Worm (Caenorhabditis elegans) whole organism, L2 larva: Measurements from ENCODE around the gene C24D10.2.
A peak's percentile ranks its signal among the peaks of the same experiment; 100 is the strongest.
"Not testable (repeated sequence)": the region's sequence is repeated elsewhere in the genome, so short reads cannot be mapped to it uniquely, and the experiment has no call there.

ENCODE experiments used
- C34F6.9 ChIP-seq: fragments of 150-350 bp; optimal IDR thresholded peaks from 2 replicates; lab custom pipeline; 2014; ENCODE audit warnings: missing biosample characterization, missing genetic modification characterization
- R02D3.7 ChIP-seq: fragments of 150-350 bp; optimal IDR thresholded peaks from 2 replicates; lab custom pipeline; 2014; ENCODE audit warnings: missing biosample characterization, missing genetic modification characterization
- Y55F3AM.14 ChIP-seq: fragments of 200-800 bp; sonication (Bioruptor generic); optimal IDR thresholded peaks from 2 replicates; lab custom pipeline; 2018; ENCODE audit warnings: mild to moderate bottlenecking, missing genetic modification characterization, missing compliant biosample characterization
- ZK546.5 ChIP-seq: sonication (generic microtip); optimal IDR thresholded peaks from 2 replicates; lab custom pipeline; 2017; ENCODE audit warnings: missing biosample characterization, missing genetic modification characterization
- alr-1 ChIP-seq: fragments of 150-350 bp; optimal IDR thresholded peaks from 2 replicates; lab custom pipeline; 2014; ENCODE audit warnings: missing biosample characterization, missing genetic modification characterization
- aly-2 ChIP-seq: fragments of 150-350 bp; optimal IDR thresholded peaks from 2 replicates; lab custom pipeline; 2014; ENCODE audit warnings: missing biosample characterization, missing genetic modification characterization
- ama-1 ChIP-seq: fragments of 150-350 bp; optimal IDR thresholded peaks from 2 replicates; lab custom pipeline; 2018; ENCODE audit warnings: inconsistent platforms
- ceh-82 ChIP-seq: fragments of 150-350 bp; optimal IDR thresholded peaks from 2 replicates; lab custom pipeline; 2014; ENCODE audit warnings: missing biosample characterization, missing genetic modification characterization
- crh-2 ChIP-seq: sonication (generic microtip); optimal IDR thresholded peaks from 2 replicates; lab custom pipeline; 2017; ENCODE audit warnings: missing biosample characterization, missing genetic modification characterization
- dmd-4 ChIP-seq: sonication (generic microtip); optimal IDR thresholded peaks from 2 replicates; lab custom pipeline; 2017; ENCODE audit warnings: missing biosample characterization, missing genetic modification characterization
- egl-27 ChIP-seq: sonication (generic microtip); optimal IDR thresholded peaks from 3 replicates; lab custom pipeline; 2017; ENCODE audit warnings: missing biosample characterization, missing genetic modification reagents, missing genetic modification characterization
- elt-1 ChIP-seq: fragments of 150-350 bp; optimal IDR thresholded peaks from 2 replicates; lab custom pipeline; 2014; ENCODE audit warnings: missing biosample characterization, missing genetic modification characterization
- gmeb-1 ChIP-seq: fragments of 150-350 bp; optimal IDR thresholded peaks from 2 replicates; lab custom pipeline; 2014; ENCODE audit warnings: missing biosample characterization, missing genetic modification characterization
- lin-13 ChIP-seq: fragments of 150-350 bp; optimal IDR thresholded peaks from 2 replicates; lab custom pipeline; 2014; ENCODE audit warnings: missing biosample characterization, missing genetic modification reagents, missing genetic modification characterization
- lin-39 ChIP-seq: fragments of 150-350 bp; optimal IDR thresholded peaks from 2 replicates; lab custom pipeline; 2014; ENCODE audit warnings: missing biosample characterization, missing genetic modification reagents, missing genetic modification characterization
- lsy-2 ChIP-seq, 2 experiments: fragments of 150-350 bp in 1 of 2; sonication (generic microtip) in 1 of 2; optimal IDR thresholded peaks; 2 replicates each; lab custom pipeline; 2014 to 2017; ENCODE audit warnings: missing biosample characterization in 2 of 2, missing genetic modification characterization in 2 of 2
- mab-5 ChIP-seq: fragments of 150-350 bp; optimal IDR thresholded peaks from 2 replicates; lab custom pipeline; 2014; ENCODE audit warnings: missing biosample characterization, missing genetic modification characterization
- mdl-1 ChIP-seq, 2 experiments: fragments of 150-350 bp in 1 of 2; sonication (generic microtip) in 1 of 2; optimal IDR thresholded peaks; 2 replicates each; lab custom pipeline; 2017; ENCODE audit warnings: missing biosample characterization in 2 of 2, missing genetic modification characterization in 2 of 2
- nhr-10 ChIP-seq: sonication (generic microtip); optimal IDR thresholded peaks from 2 replicates; lab custom pipeline; 2017; ENCODE audit warnings: missing biosample characterization, missing genetic modification characterization
- nhr-12 ChIP-seq: fragments of 150-350 bp; optimal IDR thresholded peaks from 2 replicates; lab custom pipeline; 2014; ENCODE audit warnings: missing biosample characterization, missing genetic modification characterization
- nhr-129 ChIP-seq: fragments of 150-350 bp; optimal IDR thresholded peaks from 2 replicates; lab custom pipeline; 2014; ENCODE audit warnings: missing biosample characterization, missing genetic modification characterization
- nhr-23 ChIP-seq: fragments of 150-350 bp; optimal IDR thresholded peaks from 2 replicates; lab custom pipeline; 2014; ENCODE audit warnings: missing biosample characterization, missing genetic modification reagents, missing genetic modification characterization
- nhr-25 ChIP-seq: fragments of 150-350 bp; sonication (generic microtip); optimal IDR thresholded peaks from 3 replicates; lab custom pipeline; 2014; ENCODE audit warnings: missing biosample characterization, missing genetic modification characterization
- nhr-77 ChIP-seq: fragments of 150-350 bp; optimal IDR thresholded peaks from 2 replicates; lab custom pipeline; 2014; ENCODE audit warnings: missing biosample characterization, missing genetic modification characterization
- sem-4 ChIP-seq: fragments of 150-350 bp; optimal IDR thresholded peaks from 2 replicates; lab custom pipeline; 2014; ENCODE audit warnings: missing biosample characterization, missing genetic modification reagents, missing genetic modification characterization
- sma-3 ChIP-seq: sonication (generic microtip); optimal IDR thresholded peaks from 2 replicates; lab custom pipeline; 2016; ENCODE audit warnings: missing genetic modification reagents, missing genetic modification characterization, missing compliant biosample characterization
- sma-9 ChIP-seq, 2 experiments: fragments of 150-350 bp in 1 of 2; sonication (generic microtip) in 1 of 2; optimal IDR thresholded peaks; 2 replicates each; lab custom pipeline; 2014 to 2016; ENCODE audit warnings: missing genetic modification characterization in 2 of 2, mild to moderate bottlenecking in 1 of 2, missing biosample characterization in 1 of 2, missing compliant biosample characterization in 1 of 2, missing genetic modification reagents in 1 of 2, moderate library complexity in 1 of 2
- unc-39 ChIP-seq: fragments of 150-350 bp; optimal IDR thresholded peaks from 2 replicates; lab custom pipeline; 2014; ENCODE audit warnings: missing biosample characterization, missing genetic modification characterization
- unc-55 ChIP-seq: fragments of 150-350 bp; sonication (generic microtip); optimal IDR thresholded peaks from 3 replicates; lab custom pipeline; 2014; ENCODE audit warnings: missing biosample characterization, missing genetic modification reagents, missing genetic modification characterization
- unc-62 ChIP-seq: fragments of 150-350 bp; optimal IDR thresholded peaks from 2 replicates; lab custom pipeline; 2014; ENCODE audit warnings: missing biosample characterization, missing genetic modification reagents, missing genetic modification characterization
- ztf-1 ChIP-seq: fragments of 200-800 bp; sonication (Bioruptor generic); conservative IDR thresholded peaks from 2 replicates; pipeline ENCODE4 v1.3.6; 2022; ENCODE audit warnings: missing genetic modification characterization, missing compliant biosample characterization

Gene C24D10.2

DNA sequence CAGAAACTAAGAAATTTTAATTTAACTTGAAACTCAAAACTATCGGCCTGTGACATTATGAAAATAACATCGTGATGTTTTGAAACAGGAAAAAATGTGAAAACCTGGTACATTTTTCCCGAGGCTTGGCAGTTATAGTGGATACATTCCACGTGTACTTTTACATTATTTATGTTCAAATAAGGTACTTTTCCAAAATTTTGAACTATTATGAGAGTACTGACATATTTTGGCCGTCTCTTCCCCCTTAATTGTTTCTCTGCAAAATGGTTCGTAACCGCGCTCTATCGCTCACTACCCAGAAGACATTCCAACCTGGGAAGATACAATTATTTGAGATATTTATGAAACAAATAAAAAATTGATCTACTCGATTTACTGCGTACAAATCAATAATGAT, 13.3 kb upstream of the C24D10.2 start, which contains the start of gene C24D10.5:
TSS of gene C24D10.5 (plus strand) at position 301 of the 400 bp plus-strand sequence.
- no peak for TF ChIP-seq ZK546.5 (tag; lab: Kevin White, UChicago)
- TF ChIP-seq elt-1: no peak
- no peak for TF ChIP-seq R02D3.7 (tag; lab: Kevin White, UChicago)
- no peak for TF ChIP-seq egl-27 (tag; lab: Kevin White, UChicago)
- TF ChIP-seq sem-4 (tag; lab: Kevin White, UChicago): no peak

DNA sequence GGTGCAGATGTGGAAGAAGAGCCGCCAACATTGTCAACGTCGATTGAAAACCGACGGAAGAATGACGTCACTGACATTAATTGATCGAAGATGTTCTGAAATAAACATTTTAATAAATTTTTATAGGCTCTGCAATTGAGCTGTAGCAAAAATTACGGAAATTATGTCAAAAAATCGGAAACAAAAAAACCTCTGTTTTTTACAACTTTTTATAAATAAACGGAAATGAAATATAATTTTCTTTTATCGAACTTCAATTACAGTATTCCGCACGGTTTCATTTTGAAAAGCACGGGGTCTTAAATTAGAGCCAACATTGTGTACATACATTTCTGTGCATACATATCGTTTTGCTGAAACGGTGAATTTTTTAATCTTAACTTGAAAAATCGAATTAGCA, 10.7 kb upstream of the C24D10.2 start, which contains the start of gene soc-2:
TSS of gene soc-2 (minus strand) at position 101 of the 400 bp plus-strand sequence.
- TF ChIP-seq lin-13 (no peak), lin-39 (tag; lab: Kevin White, UChicago) (no peak)

DNA sequence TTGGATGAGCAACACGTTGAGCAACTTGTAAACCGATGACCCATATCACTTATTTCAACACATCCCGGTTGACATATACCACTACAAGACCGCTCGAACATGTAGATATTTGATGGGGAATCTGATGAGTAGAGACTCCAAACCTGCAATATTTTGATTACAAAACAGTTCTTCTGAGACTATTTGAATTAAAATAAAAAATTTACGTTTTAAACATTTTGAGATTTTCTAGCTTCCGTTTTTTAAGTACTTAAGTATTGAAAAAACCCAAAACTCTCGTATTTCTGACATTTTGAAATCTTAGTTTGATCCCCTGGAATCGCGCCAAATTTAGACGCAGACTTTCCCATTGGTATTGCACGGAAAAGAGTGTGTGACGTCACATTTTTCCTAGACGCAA, 5.9 kb upstream of the C24D10.2 start, which contains the start of gene C24D10.49:
TSS of gene C24D10.49 (minus strand) at position 101 of the 400 bp plus-strand sequence.
- no peak for TF ChIP-seq nhr-10 (tag; lab: Kevin White, UChicago)
- TF ChIP-seq nhr-23 (tag; lab: Kevin White, UChicago): no peak
- TF ChIP-seq nhr-129 (tag; lab: Kevin White, UChicago): no peak
- TF ChIP-seq mab-5 (tag; lab: Kevin White, UChicago): no peak
- TF ChIP-seq crh-2: no peak
- TF ChIP-seq dmd-4 (tag; lab: Kevin White, UChicago): no peak
- TF ChIP-seq, all 48 proteins: peak for 0

DNA sequence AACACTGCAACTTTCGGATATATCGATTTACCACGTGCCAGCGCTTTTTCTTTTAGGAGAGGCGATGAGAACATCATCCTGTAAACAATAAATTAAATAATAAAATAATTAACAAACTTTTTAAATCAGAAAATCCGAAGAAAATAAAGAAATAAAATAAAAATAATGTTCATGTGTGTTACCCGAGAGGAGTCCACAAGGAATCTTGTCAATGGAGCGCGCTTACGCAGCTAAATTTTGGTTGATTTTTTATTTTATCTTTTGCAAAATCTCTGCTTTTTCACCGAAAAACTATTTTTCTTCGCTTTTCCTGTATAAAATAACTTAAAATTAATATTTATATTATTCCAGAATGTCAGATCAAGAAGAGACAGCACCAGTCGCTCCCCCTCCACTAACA, 3.0 kb upstream of the C24D10.2 start, which contains the start of the genes C24D10.6 and C24D10.4:
TSS of gene C24D10.6 (minus strand) at position 78 of the 400 bp plus-strand sequence.
TSS of gene C24D10.4 (plus strand) at position 352 of the 400 bp plus-strand sequence.
- TF ChIP-seq C34F6.9: peak; percentile 75
- peak; percentile 30 for TF ChIP-seq crh-2
- TF ChIP-seq sma-3: peak; percentile 34
- no peak for TF ChIP-seq Y55F3AM.14
- TF ChIP-seq lsy-2 (tag; optimal IDR thresholded peaks at IDR 0.05; lab: Kevin White, UChicago): peak; percentile 26 to 80
- TF ChIP-seq gmeb-1 (tag; lab: Kevin White, UChicago): peak; percentile 72
- no peak for TF ChIP-seq nhr-12 (tag; lab: Kevin White, UChicago)
- TF ChIP-seq ceh-82 (tag; lab: Kevin White, UChicago): no peak
- TF ChIP-seq unc-39: no peak
- no peak for TF ChIP-seq mdl-1 (tag; optimal IDR thresholded peaks at IDR 0.05; lab: Kevin White, UChicago)
- peak; percentile 36 for TF ChIP-seq lin-13
- peak; percentile 78 for TF ChIP-seq unc-55 (GFP tag; lab: Kevin White, UChicago)
- peak; percentile 21 for TF ChIP-seq sma-9 (GFP tag; optimal IDR thresholded peaks at IDR 0.05; lab: Kevin White, UChicago)
- TF ChIP-seq sma-9 (tag; optimal IDR thresholded peaks at IDR 0.05; lab: Kevin White, UChicago): no peak
- no peak for TF ChIP-seq mab-5 (tag; lab: Kevin White, UChicago)
- TF ChIP-seq nhr-23 (tag; lab: Kevin White, UChicago): no peak
- TF ChIP-seq, all 48 proteins: peak for 8

DNA sequence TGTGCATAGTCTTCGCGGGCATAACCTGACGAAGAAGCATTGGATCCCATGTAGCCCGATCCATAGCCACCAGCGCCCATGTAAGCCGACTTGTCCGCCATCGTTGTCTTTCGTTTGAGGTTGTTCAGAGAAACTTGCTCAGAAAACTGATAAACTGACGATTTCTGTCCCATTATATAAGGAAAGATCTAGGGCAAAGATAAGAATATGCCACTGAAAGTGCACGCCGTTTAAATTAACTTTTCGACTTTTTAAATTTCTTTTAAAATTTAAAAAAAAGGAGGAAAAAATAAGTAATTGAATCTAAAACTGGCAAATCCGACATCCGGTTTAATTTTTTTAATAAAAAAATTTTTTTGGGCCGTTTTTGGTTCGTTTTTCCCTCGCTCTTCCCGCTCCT, 2.5 kb downstream of the C24D10.2 start, which contains the start of gene nspd-6:
TSS of gene nspd-6 (minus strand) at position 101 of the 400 bp plus-strand sequence.
- TF ChIP-seq aly-2, ceh-82, R02D3.7 (tag; lab: Kevin White, UChicago): not testable (repeated sequence)

DNA sequence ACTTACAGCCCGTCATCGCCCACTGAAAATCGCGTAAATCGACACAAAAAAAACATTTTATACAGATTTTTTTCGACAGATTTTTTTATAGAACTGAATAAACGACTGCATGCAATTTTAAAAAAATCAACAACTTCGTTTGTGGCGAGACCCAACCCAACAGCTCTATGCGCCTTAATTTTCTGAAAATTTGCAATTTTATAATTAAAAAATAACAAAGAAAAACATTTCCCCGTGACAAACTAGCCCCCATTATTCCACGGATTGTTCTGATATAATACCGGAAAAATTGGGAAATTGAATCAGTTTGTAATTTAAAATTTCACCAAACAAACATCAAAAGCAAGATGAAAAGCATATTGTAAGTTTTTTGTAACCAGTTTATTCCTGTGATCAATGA, 2.9 kb downstream of the C24D10.2 start, which contains the start of gene ptp-5.1:
TSS of gene ptp-5.1 (plus strand) at position 301 of the 400 bp plus-strand sequence.
- TF ChIP-seq ZK546.5 (tag; lab: Kevin White, UChicago) (no peak), sem-4 (tag; lab: Kevin White, UChicago) (no peak), ztf-1 (GFP tag; lab: Robert Waterston, UW) (no peak), sma-3 (no peak), C34F6.9 (no peak), elt-1 (no peak), unc-62 (no peak), ceh-82 (tag; lab: Kevin White, UChicago) (no peak), lin-13 (no peak), alr-1 (tag; lab: Kevin White, UChicago) (no peak), unc-55 (GFP tag; lab: Kevin White, UChicago) (no peak), lin-39 (tag; lab: Kevin White, UChicago) (no peak), mab-5 (tag; lab: Kevin White, UChicago) (no peak), ama-1 (no peak), nhr-25 (no peak), Y55F3AM.14 (no peak), nhr-77 (tag; lab: Kevin White, UChicago) (no peak)
- TF ChIP-seq, all 48 proteins: peak for 0
